Worm (Caenorhabditis elegans): ENCODE measurements around the gene Y39A3CL.4.

DNA sequence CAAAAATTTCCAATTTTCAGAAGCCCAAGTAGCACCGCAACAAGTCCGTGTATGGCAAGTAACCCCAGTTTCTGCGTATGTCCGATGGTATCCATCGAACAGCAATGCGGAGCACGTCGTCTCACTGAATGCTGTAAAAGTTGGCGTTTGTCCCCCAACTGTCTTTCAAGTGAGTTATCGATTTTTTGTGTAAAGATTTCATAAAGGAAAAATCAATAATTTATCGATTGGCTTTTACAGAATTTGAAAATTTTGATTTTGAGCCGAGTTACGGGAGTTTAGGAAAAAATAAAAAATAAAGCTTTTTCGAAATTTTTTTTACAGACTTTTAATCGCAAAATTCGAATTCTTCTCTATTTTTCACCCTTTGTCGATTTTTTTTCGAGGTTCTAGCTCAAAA lies 16.2 kb upstream of the Y39A3CL.4 start:
- no peak for TF ChIP-seq nhr-76 (tag; optimal IDR thresholded peaks at IDR 0.05)
- TF ChIP-seq lsy-2 (tag; optimal IDR thresholded peaks at IDR 0.05), result no peak
- no peak for TF ChIP-seq blmp-1 (tag; optimal IDR thresholded peaks at IDR 0.05)
- TF ChIP-seq drap-1 (GFP tag; optimal IDR thresholded peaks at IDR 0.05), result no peak
- no peak for TF ChIP-seq unc-62 (GFP tag; optimal IDR thresholded peaks at IDR 0.05)
- TF ChIP-seq unc-39 (tag; optimal IDR thresholded peaks at IDR 0.05), result no peak
- TF ChIP-seq ces-1 (GFP tag; optimal IDR thresholded peaks at IDR 0.05), result no peak
- TF ChIP-seq pha-4 (tag; optimal IDR thresholded peaks at IDR 0.05), result no peak
- no peak for TF ChIP-seq snpc-4 (tag; optimal IDR thresholded peaks at IDR 0.05)
- TF ChIP-seq nhr-28 (tag; optimal IDR thresholded peaks at IDR 0.05), result no peak
- TF ChIP-seq sptf-1 (tag; optimal IDR thresholded peaks at IDR 0.05), result no peak
- no peak for TF ChIP-seq ztf-11 (tag; optimal IDR thresholded peaks at IDR 0.05)
- no peak for TF ChIP-seq nhr-237 (tag; optimal IDR thresholded peaks at IDR 0.05)

Measured in whole organism, mixed stage, embryonic.